Fruit fly (Drosophila melanogaster): ENCODE results near the gene otu.

The otu gene

DNA sequence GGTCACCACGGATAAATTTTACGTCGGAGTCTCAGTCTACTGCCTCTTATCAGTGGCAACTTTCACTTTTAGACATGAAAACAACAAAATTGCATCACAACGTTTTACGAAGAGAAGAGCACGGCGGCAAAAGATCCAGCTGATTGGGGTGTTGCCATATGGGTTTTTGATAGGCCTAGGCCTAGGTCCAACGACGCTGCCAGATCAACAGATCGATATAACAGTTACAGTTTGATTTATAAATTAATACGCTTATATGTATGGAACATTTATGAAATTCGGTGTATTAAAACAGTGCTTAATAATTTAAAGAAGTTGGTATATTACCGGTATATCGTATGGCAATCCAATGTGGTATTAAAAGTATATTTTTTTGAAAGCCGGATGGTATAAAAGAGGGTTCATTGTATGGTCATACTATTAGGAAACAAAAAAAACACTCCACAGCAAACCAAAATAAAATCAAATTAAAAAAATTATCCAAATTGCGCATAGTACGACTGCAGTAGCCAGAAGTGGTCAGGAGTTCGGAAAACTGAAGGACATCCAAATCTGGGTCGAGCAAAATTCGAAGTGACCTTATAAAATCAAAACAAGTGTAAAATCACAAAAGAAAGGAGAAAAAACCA is 52.6 kb downstream of the otu start, which contains the start of gene CG1440:
Gene CG1440, plus strand, starts transcription at position 402 of the 629 bp plus-strand sequence.
- TF ChIP-seq CG10348 (GFP tag; IDR thresholded peaks at IDR 0.05): no peak
- no peak for TF ChIP-seq Pif1B (GFP tag; optimal IDR thresholded peaks at IDR 0.05)
- peak; percentile 6 for TF ChIP-seq Snoo (tag; optimal IDR thresholded peaks at IDR 0.05)
- peak; percentile 32 for TF ChIP-seq CG17806 (tag; optimal IDR thresholded peaks at IDR 0.05)
- no peak for TF ChIP-seq CG8159 (tag; optimal IDR thresholded peaks at IDR 0.05)
- TF ChIP-seq CG34367 (tag; optimal IDR thresholded peaks at IDR 0.05): peak; percentile 49
- peak; percentile 18; the same call in 1 of the 2 replicates for TF ChIP-seq Ets98B (GFP tag; IDR thresholded peaks at IDR 0.05)
- TF ChIP-seq fd96Ca (GFP tag; IDR thresholded peaks at IDR 0.05): 0 out of 3 replicates have a peak, but pooled peaks have one; percentile 23
- no peak for TF ChIP-seq D1 (tag; optimal IDR thresholded peaks at IDR 0.05)
- peak; percentile 11; the same call in 1 of the 2 replicates for TF ChIP-seq CG12605 (GFP tag; IDR thresholded peaks at IDR 0.05)
- no peak for TF ChIP-seq CG8301 (tag; optimal IDR thresholded peaks at IDR 0.05)
- no peak for TF ChIP-seq Pif1A (GFP tag; optimal IDR thresholded peaks at IDR 0.05)
- TF ChIP-seq CG4496 (GFP tag; IDR thresholded peaks at IDR 0.05): peak; percentile 10; the same call in 1 of the 3 replicates
- peak; percentile 34 for TF ChIP-seq CG15710 (tag; optimal IDR thresholded peaks at IDR 0.05)
- TF ChIP-seq gl (tag; optimal IDR thresholded peaks at IDR 0.05): no peak
- no peak for TF ChIP-seq CG13204 (GFP tag; optimal IDR thresholded peaks at IDR 0.05)
- TF ChIP-seq CG32121 (GFP tag; IDR thresholded peaks at IDR 0.05): peak; percentile 30; the same call in 1 of the 2 replicates
- no peak for TF ChIP-seq rn (GFP tag; IDR thresholded peaks at IDR 0.05)
- no peak for TF ChIP-seq CG9948 (tag; optimal IDR thresholded peaks at IDR 0.05)
